Fruit fly (Drosophila melanogaster) whole organism, embryonic: ENCODE data around the gene CG8292.

ENCODE experiments used
- Ada2b ChIP-seq: fragments of 200-800 bp; sonication (Bioruptor generic); IDR thresholded peaks from 2 replicates; pipeline ENCODE4 v1.3.6; 2022; ENCODE audit warnings: missing biosample characterization, missing genetic modification characterization
- BtbVII ChIP-seq: fragments of 200-800 bp; sonication (Bioruptor generic); optimal IDR thresholded peaks from 3 replicates; lab custom pipeline; 2017; ENCODE audit warnings: missing biosample characterization, mild to moderate bottlenecking, missing genetic modification characterization
- CG10209 ChIP-seq: fragments of 200-800 bp; sonication (Bioruptor generic); optimal IDR thresholded peaks from 3 replicates; lab custom pipeline; 2017; ENCODE audit warnings: missing biosample characterization, mild to moderate bottlenecking, missing genetic modification characterization, missing genetic modification reagents
- CG10654 ChIP-seq: fragments of 200-800 bp; sonication (Bioruptor generic); optimal IDR thresholded peaks from 2 replicates; lab custom pipeline; 2016; ENCODE audit warnings: missing biosample characterization, missing genetic modification characterization
- CG12236 ChIP-seq: fragments of 200-800 bp; sonication (Bioruptor generic); optimal IDR thresholded peaks from 2 replicates; lab custom pipeline; 2016; ENCODE audit warnings: missing biosample characterization, missing genetic modification characterization
- CG12769 ChIP-seq: fragments of 200-800 bp; sonication (Bioruptor generic); optimal IDR thresholded peaks from 2 replicates; lab custom pipeline; 2019; ENCODE audit warnings: missing biosample characterization, mild to moderate bottlenecking, missing genetic modification characterization, moderate library complexity
- CG13296 ChIP-seq: fragments of 200-800 bp; sonication (Bioruptor generic); optimal IDR thresholded peaks from 3 replicates; lab custom pipeline; 2018; ENCODE audit warnings: missing biosample characterization, mild to moderate bottlenecking, missing genetic modification characterization
- CG13424 ChIP-seq: fragments of 200-800 bp; sonication (Bioruptor generic); optimal IDR thresholded peaks from 2 replicates; lab custom pipeline; 2019; ENCODE audit warnings: missing biosample characterization, mild to moderate bottlenecking, missing genetic modification characterization, moderate library complexity
- CG13775 ChIP-seq: fragments of 200-800 bp; sonication (Bioruptor generic); optimal IDR thresholded peaks from 3 replicates; lab custom pipeline; 2017; ENCODE audit warnings: missing biosample characterization, mild to moderate bottlenecking, missing genetic modification characterization
- CG14860 ChIP-seq: fragments of 200-800 bp; sonication (Bioruptor generic); IDR thresholded peaks from 3 replicates; pipeline ENCODE4 v1.3.6; 2022; ENCODE audit warnings: missing biosample characterization, missing genetic modification characterization; ENCODE audit not compliant: partially characterized antibody
- CG17385 ChIP-seq: fragments of 200-800 bp; sonication (Bioruptor generic); optimal IDR thresholded peaks from 3 replicates; lab custom pipeline; 2018; ENCODE audit warnings: missing biosample characterization, mild to moderate bottlenecking, missing genetic modification characterization
- CG18011 ChIP-seq: fragments of 200-800 bp; sonication (Bioruptor generic); optimal IDR thresholded peaks from 2 replicates; lab custom pipeline; 2017; ENCODE audit warnings: missing biosample characterization, missing genetic modification characterization, mild to moderate bottlenecking, moderate library complexity, missing genotype
- CG18619 ChIP-seq: fragments of 200-800 bp; sonication (Bioruptor generic); optimal IDR thresholded peaks from 3 replicates; lab custom pipeline; 2017; ENCODE audit warnings: missing biosample characterization, mild to moderate bottlenecking, missing genetic modification characterization
- CG2678 ChIP-seq: fragments of 200-800 bp; sonication (Bioruptor generic); optimal IDR thresholded peaks from 3 replicates; lab custom pipeline; 2019; ENCODE audit warnings: missing biosample characterization, mild to moderate bottlenecking, missing genetic modification characterization, moderate library complexity
- CG30431 ChIP-seq: fragments of 200-800 bp; sonication (Bioruptor generic); optimal IDR thresholded peaks from 2 replicates; lab custom pipeline; 2017; ENCODE audit warnings: missing biosample characterization, missing genetic modification characterization
- CG3407 ChIP-seq: fragments of 200-800 bp; sonication (Bioruptor generic); optimal IDR thresholded peaks from 2 replicates; lab custom pipeline; 2018; ENCODE audit warnings: missing biosample characterization, mild to moderate bottlenecking, missing genetic modification characterization
- CG7271 ChIP-seq: fragments of 200-800 bp; sonication (Bioruptor generic); optimal IDR thresholded peaks from 2 replicates; lab custom pipeline; 2018; ENCODE audit warnings: missing biosample characterization, mild to moderate bottlenecking, missing genetic modification characterization, moderate library complexity
- CG7839 ChIP-seq: fragments of 200-800 bp; sonication (Bioruptor generic); optimal IDR thresholded peaks from 3 replicates; lab custom pipeline; 2018; ENCODE audit warnings: missing biosample characterization, mild to moderate bottlenecking, missing genetic modification characterization, moderate library complexity
- Camta ChIP-seq: fragments of 200-800 bp; sonication (Bioruptor generic); optimal IDR thresholded peaks from 2 replicates; lab custom pipeline; 2016; ENCODE audit warnings: missing biosample characterization, missing genetic modification characterization
- Dad ChIP-seq: fragments of 200-800 bp; sonication (Bioruptor generic); optimal IDR thresholded peaks from 3 replicates; lab custom pipeline; 2016; ENCODE audit warnings: missing biosample characterization, missing genetic modification characterization
- Dref ChIP-seq: fragments of 200-800 bp; sonication (Bioruptor generic); IDR thresholded peaks from 2 replicates; pipeline ENCODE4 v1.3.6; 2022; ENCODE audit warnings: missing biosample characterization, missing genetic modification characterization
- Fer1 ChIP-seq: fragments of 200-800 bp; sonication (Bioruptor generic); optimal IDR thresholded peaks from 2 replicates; lab custom pipeline; 2017; ENCODE audit warnings: missing biosample characterization, mild to moderate bottlenecking, missing genetic modification characterization
- Fer3 ChIP-seq: fragments of 200-800 bp; sonication (Bioruptor generic); optimal IDR thresholded peaks from 2 replicates; lab custom pipeline; 2018; ENCODE audit warnings: missing biosample characterization, mild to moderate bottlenecking, missing genetic modification characterization, moderate library complexity
- HLH4C ChIP-seq: fragments of 200-800 bp; sonication (Bioruptor generic); IDR thresholded peaks from 3 replicates; pipeline ENCODE4 v1.3.6; 2022; ENCODE audit warnings: missing biosample characterization, missing genetic modification characterization; ENCODE audit not compliant: partially characterized antibody
- Kr ChIP-seq: fragments of 200-800 bp; sonication (Bioruptor generic); optimal IDR thresholded peaks from 2 replicates; lab custom pipeline; 2017; ENCODE audit warnings: missing biosample characterization, mild to moderate bottlenecking, missing genetic modification characterization
- MESR4 ChIP-seq: fragments of 200-800 bp; sonication (Bioruptor generic); optimal IDR thresholded peaks from 2 replicates; lab custom pipeline; 2018; ENCODE audit warnings: missing biosample characterization, mild to moderate bottlenecking, missing genetic modification characterization, moderate library complexity
- Med ChIP-seq: fragments of 200-800 bp; sonication (Bioruptor generic); peaks from one replicate; lab custom pipeline; 2016; ENCODE audit warnings: missing biosample characterization, missing genetic modification characterization, mild to moderate bottlenecking, inconsistent platforms, moderate library complexity
- Opbp ChIP-seq: fragments of 200-800 bp; sonication (Bioruptor generic); IDR thresholded peaks from 3 replicates; pipeline ENCODE4 v1.3.6; 2022; ENCODE audit warnings: missing biosample characterization, missing genetic modification characterization; ENCODE audit not compliant: partially characterized antibody
- Rx ChIP-seq: fragments of 200-800 bp; sonication (Bioruptor generic); IDR thresholded peaks from 2 replicates; pipeline ENCODE4 v1.3.6; 2022; ENCODE audit warnings: missing biosample characterization, missing genetic modification characterization
- Taf1 ChIP-seq: fragments of 200-800 bp; sonication (Bioruptor generic); IDR thresholded peaks from 2 replicates; pipeline ENCODE4 v1.3.6; 2022; ENCODE audit warnings: missing biosample characterization, missing genetic modification characterization
- bbx ChIP-seq: fragments of 200-800 bp; sonication (Bioruptor generic); IDR thresholded peaks from 2 replicates; pipeline ENCODE4 v1.3.6; 2022; ENCODE audit warnings: missing biosample characterization, missing genetic modification characterization; ENCODE audit not compliant: partially characterized antibody
- bsh ChIP-seq, 2 experiments: fragments of 200-800 bp; sonication (Bioruptor generic); optimal IDR thresholded peaks; 2 replicates each; lab custom pipeline; 2017 to 2018; ENCODE audit warnings: mild to moderate bottlenecking in 2 of 2, missing biosample characterization in 2 of 2, missing genetic modification characterization in 2 of 2, moderate library complexity in 1 of 2
- caup ChIP-seq: fragments of 200-800 bp; sonication (Bioruptor generic); optimal IDR thresholded peaks from 3 replicates; lab custom pipeline; 2017; ENCODE audit warnings: missing biosample characterization, mild to moderate bottlenecking, missing genetic modification characterization, moderate library complexity; ENCODE audit not compliant: severe bottlenecking
- disco-r ChIP-seq: fragments of 200-800 bp; sonication (Bioruptor generic); optimal IDR thresholded peaks from 2 replicates; lab custom pipeline; 2016; ENCODE audit warnings: missing biosample characterization, missing genetic modification characterization
- esg ChIP-seq: fragments of 200-800 bp; sonication (Bioruptor generic); conservative IDR thresholded peaks from 2 replicates; pipeline ENCODE4 v1.3.6; 2022; ENCODE audit warnings: missing biosample characterization, missing genetic modification characterization
- fru ChIP-seq: fragments of >200 bp; optimal IDR thresholded peaks from 2 replicates; lab custom pipeline; 2017
- gce ChIP-seq: fragments of 200-800 bp; sonication (Bioruptor generic); IDR thresholded peaks from 3 replicates; pipeline ENCODE4 v1.3.6; 2022; ENCODE audit warnings: missing biosample characterization, missing genetic modification characterization
- gt ChIP-seq: fragments of 200-800 bp; sonication (Bioruptor generic); IDR thresholded peaks from 2 replicates; pipeline ENCODE4 v1.3.6; 2022; ENCODE audit warnings: missing biosample characterization, missing genetic modification characterization
- her ChIP-seq: fragments of 200-800 bp; sonication (Bioruptor generic); optimal IDR thresholded peaks from 2 replicates; lab custom pipeline; 2016; ENCODE audit warnings: missing biosample characterization, missing genetic modification characterization
- luna ChIP-seq: fragments of 200-800 bp; sonication (Bioruptor generic); optimal IDR thresholded peaks from 2 replicates; lab custom pipeline; 2016; ENCODE audit warnings: missing biosample characterization, missing genetic modification characterization
- odd ChIP-seq: fragments of 200-800 bp; sonication (Bioruptor generic); optimal IDR thresholded peaks from 2 replicates; lab custom pipeline; 2017; ENCODE audit warnings: missing biosample characterization, mild to moderate bottlenecking, missing genetic modification characterization
- pan ChIP-seq, 4 experiments: fragments of >200 bp in 3 of 4; fragments of 200-800 bp in 1 of 4; sonication (Bioruptor generic) in 1 of 4; optimal IDR thresholded peaks in 3 of 4; IDR thresholded peaks in 1 of 4; 2 replicates each; pipeline versions ENCODE4 v1.3.6 to Lab custom; 2017 to 2022; ENCODE audit warnings: missing biosample characterization in 2 of 4, missing genetic modification characterization in 2 of 4, mixed read lengths in 1 of 4
- pros ChIP-seq: fragments of 200-800 bp; sonication (Bioruptor generic); optimal IDR thresholded peaks from 3 replicates; lab custom pipeline; 2019; ENCODE audit warnings: missing biosample characterization, mild to moderate bottlenecking, missing genetic modification characterization, moderate library complexity
- sens ChIP-seq: fragments of 200-800 bp; sonication (Bioruptor generic); peaks from one replicate; lab custom pipeline; 2016; ENCODE audit warnings: missing biosample characterization, missing genetic modification characterization
- ssp ChIP-seq: fragments of 200-800 bp; sonication (Bioruptor generic); IDR thresholded peaks from 2 replicates; pipeline ENCODE4 v1.3.6; 2022; ENCODE audit warnings: missing biosample characterization, missing genetic modification characterization
- stc ChIP-seq: fragments of 200-800 bp; sonication (Bioruptor generic); IDR thresholded peaks from 2 replicates; pipeline ENCODE4 v1.3.6; 2022; ENCODE audit warnings: missing biosample characterization, missing genetic modification characterization
- sug ChIP-seq: fragments of 200-800 bp; optimal IDR thresholded peaks from 2 replicates; lab custom pipeline; 2019; ENCODE audit warnings: missing biosample characterization, mild to moderate bottlenecking, missing genetic modification characterization, moderate library complexity
- tna ChIP-seq: fragments of 200-800 bp; sonication (Bioruptor generic); IDR thresholded peaks from 2 replicates; pipeline ENCODE4 v1.3.6; 2022; ENCODE audit warnings: missing biosample characterization, missing genetic modification characterization; ENCODE audit not compliant: partially characterized antibody
- unpg ChIP-seq: fragments of 200-800 bp; sonication (Bioruptor generic); optimal IDR thresholded peaks from 3 replicates; lab custom pipeline; 2018; ENCODE audit warnings: missing biosample characterization, mild to moderate bottlenecking, missing genetic modification characterization, moderate library complexity
- zf30C ChIP-seq: fragments of 200-800 bp; sonication (Bioruptor generic); optimal IDR thresholded peaks from 3 replicates; lab custom pipeline; 2018; ENCODE audit warnings: missing biosample characterization, mild to moderate bottlenecking, missing genetic modification characterization

Gene CG8292

DNA sequence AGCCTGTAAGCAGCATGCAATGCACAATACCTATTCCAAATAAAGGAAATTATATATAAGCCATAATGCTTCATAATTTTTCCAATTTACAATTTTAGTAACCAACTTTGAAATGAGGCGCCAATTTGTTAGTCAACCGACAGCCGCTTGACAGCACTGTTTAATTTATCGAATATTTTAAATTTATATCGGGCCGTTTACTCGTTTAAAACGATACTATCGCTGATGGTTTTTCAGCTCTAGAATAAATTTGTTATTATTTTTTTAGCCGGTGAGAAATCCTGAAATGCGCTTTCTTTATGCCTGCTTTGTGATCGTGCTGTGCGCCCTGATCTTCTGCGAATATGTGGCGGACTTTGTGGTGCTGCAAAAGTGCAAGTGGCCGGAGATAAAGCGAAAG is 19.1 kb downstream of the CG8292 start, which contains the start of gene PGAP5 (continued):
- TF ChIP-seq HLH4C (GFP tag; lab: Robert Waterston, UW): peak; percentile 85
- TF ChIP-seq her: no peak
- TF ChIP-seq pros: no peak
- no peak for TF ChIP-seq CG7271 (tag; lab: Kevin White, UChicago)
- TF ChIP-seq caup: no peak
- TF ChIP-seq CG13775 (GFP tag; lab: Kevin White, UChicago): no peak
- TF ChIP-seq stc: no peak
- no peak for TF ChIP-seq Camta
- TF ChIP-seq Fer3 (tag; lab: Kevin White, UChicago): no peak
- TF ChIP-seq bsh (GFP tag; optimal IDR thresholded peaks at IDR 0.05; lab: Kevin White, UChicago): no peak
- no peak for TF ChIP-seq CG10209 (GFP tag; lab: Kevin White, UChicago)
- TF ChIP-seq odd (GFP tag; lab: Kevin White, UChicago): no peak
- no peak for TF ChIP-seq CG3407
- peak; percentile 81 for TF ChIP-seq tna (GFP tag; lab: Robert Waterston, UW)
- no peak for TF ChIP-seq CG7839 (tag; lab: Kevin White, UChicago)
- peak; percentile 84 for TF ChIP-seq sens
- no peak for TF ChIP-seq pan (optimal IDR thresholded peaks at IDR 0.05; lab: Kevin White, UChicago)
- no peak for TF ChIP-seq pan (GFP tag; optimal IDR thresholded peaks at IDR 0.05 in 1 of 2, IDR thresholded peaks at IDR 0.05 in 1 of 2)
- TF ChIP-seq CG18619 (GFP tag; lab: Kevin White, UChicago): no peak
- no peak for TF ChIP-seq zf30C (GFP tag; lab: Kevin White, UChicago)
- no peak for TF ChIP-seq Kr
- TF ChIP-seq CG13424 (tag; lab: Kevin White, UChicago): no peak
- no peak for TF ChIP-seq CG2678 (tag; lab: Kevin White, UChicago)
- TF ChIP-seq luna: no peak
- no peak for TF ChIP-seq gt
- TF ChIP-seq BtbVII (GFP tag; lab: Kevin White, UChicago): no peak
- no peak for TF ChIP-seq fru (lab: Kevin White, UChicago)
- TF ChIP-seq CG10654: no peak
- no peak for TF ChIP-seq CG12769 (tag; lab: Kevin White, UChicago)
- peak; percentile 10 for TF ChIP-seq CG18011 (GFP tag; lab: Kevin White, UChicago)
- TF ChIP-seq Fer1 (GFP tag; lab: Kevin White, UChicago): peak; percentile 22
- no peak for TF ChIP-seq Rx
- TF ChIP-seq Opbp (GFP tag; lab: Robert Waterston, UW): peak; percentile 93
- TF ChIP-seq unpg (GFP tag; lab: Kevin White, UChicago): no peak
- TF ChIP-seq gce (GFP tag; lab: Robert Waterston, UW): no peak
- TF ChIP-seq Dad (GFP tag; lab: Kevin White, UChicago): no peak
- TF ChIP-seq CG13296 (GFP tag; lab: Kevin White, UChicago): no peak
- TF ChIP-seq bbx (GFP tag; lab: Robert Waterston, UW): peak; percentile 94
- TF ChIP-seq Dref (GFP tag; lab: Robert Waterston, UW): peak; percentile 89
- peak; percentile 86 for TF ChIP-seq Med (GFP tag; lab: Kevin White, UChicago)
- no peak for TF ChIP-seq sug
- no peak for TF ChIP-seq esg (GFP tag; lab: Robert Waterston, UW)
- TF ChIP-seq CG17385: no peak
- no peak for TF ChIP-seq ssp (GFP tag; lab: Robert Waterston, UW)
- TF ChIP-seq CG30431 (GFP tag; lab: Kevin White, UChicago): no peak
- no peak for TF ChIP-seq disco-r (GFP tag; lab: Kevin White, UChicago)
- no peak for TF ChIP-seq CG12236 (GFP tag; lab: Kevin White, UChicago)
- TF ChIP-seq Ada2b (GFP tag; lab: Robert Waterston, UW): no peak
- TF ChIP-seq Taf1 (GFP tag; lab: Robert Waterston, UW): no peak
- TF ChIP-seq CG14860 (GFP tag; lab: Robert Waterston, UW): peak; percentile 85
- peak; percentile 47 for TF ChIP-seq MESR4 (GFP tag; lab: Kevin White, UChicago)
